Worm (Caenorhabditis elegans) whole organism, mixed stage, embryonic: ENCODE data around the gene srg-10.

Experiments
- ceh-43 ChIP-seq: fragments of 200-800 bp; sonication (Bioruptor generic); optimal IDR thresholded peaks from 2 replicates; lab custom pipeline; 2018; ENCODE audit warnings: mild to moderate bottlenecking, missing genetic modification characterization, moderate library complexity, missing compliant biosample characterization
- elt-1 ChIP-seq: sonication (generic microtip); optimal IDR thresholded peaks from 2 replicates; lab custom pipeline; 2017; ENCODE audit warnings: missing genetic modification characterization, mild to moderate bottlenecking, missing compliant biosample characterization, antibody characterized with exemption, moderate library complexity, borderline replicate concordance; ENCODE audit not compliant: insufficient read depth
- elt-3 ChIP-seq: fragments of 150-350 bp; optimal IDR thresholded peaks from 2 replicates; lab custom pipeline; 2014; ENCODE audit warnings: missing biosample characterization, missing genetic modification characterization
- hlh-1 ChIP-seq: fragments of 150-350 bp; optimal IDR thresholded peaks from 2 replicates; lab custom pipeline; 2014; ENCODE audit warnings: missing biosample characterization, missing genetic modification reagents, missing genetic modification characterization
- lsy-2 ChIP-seq: fragments of 150-350 bp; optimal IDR thresholded peaks from 2 replicates; lab custom pipeline; 2014; ENCODE audit warnings: missing biosample characterization, missing genetic modification characterization
- mab-5 ChIP-seq: fragments of 150-350 bp; optimal IDR thresholded peaks from 2 replicates; lab custom pipeline; 2014; ENCODE audit warnings: missing biosample characterization, missing genetic modification characterization
- mep-1 ChIP-seq: fragments of 150-350 bp; optimal IDR thresholded peaks from 2 replicates; lab custom pipeline; 2017; ENCODE audit warnings: missing biosample characterization, missing genetic modification reagents, missing genetic modification characterization, inconsistent platforms
- nhr-237 ChIP-seq: fragments of 150-350 bp; optimal IDR thresholded peaks from 2 replicates; lab custom pipeline; 2014; ENCODE audit warnings: missing biosample characterization, missing genetic modification characterization
- tbx-8 ChIP-seq: fragments of 200-800 bp; sonication (Bioruptor generic); optimal IDR thresholded peaks from 2 replicates; lab custom pipeline; 2018; ENCODE audit warnings: mild to moderate bottlenecking, missing genetic modification characterization, moderate library complexity, missing compliant biosample characterization
- unc-120 ChIP-seq: sonication (generic microtip); optimal IDR thresholded peaks from 2 replicates; lab custom pipeline; 2017; ENCODE audit warnings: missing genetic modification characterization, missing compliant biosample characterization; ENCODE audit not compliant: poor library complexity, severe bottlenecking
- unc-62 ChIP-seq: fragments of 150-350 bp; optimal IDR thresholded peaks from 2 replicates; lab custom pipeline; 2014; ENCODE audit warnings: missing biosample characterization, missing genetic modification reagents, missing genetic modification characterization
- zip-8 ChIP-seq: fragments of 150-350 bp; optimal IDR thresholded peaks from 2 replicates; lab custom pipeline; 2014; ENCODE audit warnings: missing biosample characterization, missing genetic modification characterization

Gene srg-10

ce11 chrIII:4723922-4724321 is 46.4 kb downstream of the srg-10 start:
- TF ChIP-seq unc-120 (tag; lab: Kevin White, UChicago) (no peak), nhr-237 (tag; lab: Kevin White, UChicago) (no peak), lsy-2 (tag; lab: Kevin White, UChicago) (no peak), zip-8 (tag; lab: Kevin White, UChicago) (no peak), mab-5 (no peak), ceh-43 (GFP tag; lab: Kevin White, UChicago) (no peak), hlh-1 (tag; lab: Kevin White, UChicago) (no peak), tbx-8 (GFP tag; lab: Kevin White, UChicago) (no peak), unc-62 (GFP tag; lab: Kevin White, UChicago) (no peak), mep-1 (no peak), elt-1 (no peak), elt-3 (tag; lab: Kevin White, UChicago) (no peak)
